Fruit fly (Drosophila melanogaster) whole organism, embryonic: ENCODE data around the gene CG14253.
A peak's percentile ranks its signal among the peaks of the same experiment; 100 is the strongest.

Experiments used
- Asciz ChIP-seq: fragments of 200-800 bp; sonication (Bioruptor generic); optimal IDR thresholded peaks from 2 replicates; lab custom pipeline; 2017; ENCODE audit warnings: missing biosample characterization, mild to moderate bottlenecking, missing genetic modification characterization, missing genetic modification reagents
- B-H1 ChIP-seq: fragments of 200-800 bp; sonication (Bioruptor generic); IDR thresholded peaks from 3 replicates; pipeline ENCODE4 v1.3.6; 2022; ENCODE audit warnings: missing biosample characterization, missing genetic modification characterization
- Bdp1 ChIP-seq: fragments of 200-800 bp; sonication (Bioruptor generic); optimal IDR thresholded peaks from 3 replicates; lab custom pipeline; 2016; ENCODE audit warnings: missing biosample characterization, missing genetic modification characterization
- CG10654 ChIP-seq: fragments of 200-800 bp; sonication (Bioruptor generic); optimal IDR thresholded peaks from 2 replicates; lab custom pipeline; 2016; ENCODE audit warnings: missing biosample characterization, missing genetic modification characterization
- CG10979 ChIP-seq: fragments of 200-800 bp; sonication (Bioruptor generic); optimal IDR thresholded peaks from 2 replicates; lab custom pipeline; 2018; ENCODE audit warnings: missing biosample characterization, mild to moderate bottlenecking, missing genetic modification characterization, moderate library complexity
- CG11504 ChIP-seq: fragments of 200-800 bp; sonication (Bioruptor generic); optimal IDR thresholded peaks from 3 replicates; lab custom pipeline; 2019; ENCODE audit warnings: missing biosample characterization, mild to moderate bottlenecking, missing genetic modification characterization, moderate library complexity
- CG11695 ChIP-seq: fragments of 200-800 bp; sonication (Bioruptor generic); IDR thresholded peaks from 3 replicates; pipeline ENCODE4 v1.3.6; 2022; ENCODE audit warnings: missing biosample characterization, missing genetic modification characterization
- CG1233 ChIP-seq: fragments of 200-800 bp; sonication (Bioruptor generic); optimal IDR thresholded peaks from 4 replicates; lab custom pipeline; 2018; ENCODE audit warnings: missing biosample characterization, mild to moderate bottlenecking, missing genetic modification characterization
- CG13296 ChIP-seq: fragments of 200-800 bp; sonication (Bioruptor generic); optimal IDR thresholded peaks from 3 replicates; lab custom pipeline; 2018; ENCODE audit warnings: missing biosample characterization, mild to moderate bottlenecking, missing genetic modification characterization
- CG17385 ChIP-seq: fragments of 200-800 bp; sonication (Bioruptor generic); optimal IDR thresholded peaks from 3 replicates; lab custom pipeline; 2018; ENCODE audit warnings: missing biosample characterization, mild to moderate bottlenecking, missing genetic modification characterization
- CG18476 ChIP-seq: fragments of 200-800 bp; sonication (Bioruptor generic); optimal IDR thresholded peaks from 2 replicates; lab custom pipeline; 2016; ENCODE audit warnings: missing biosample characterization, mild to moderate bottlenecking, missing genetic modification characterization
- CG2678 ChIP-seq: fragments of 200-800 bp; sonication (Bioruptor generic); optimal IDR thresholded peaks from 3 replicates; lab custom pipeline; 2019; ENCODE audit warnings: missing biosample characterization, mild to moderate bottlenecking, missing genetic modification characterization, moderate library complexity
- CG31441 ChIP-seq: fragments of 200-800 bp; sonication (Bioruptor generic); IDR thresholded peaks from 2 replicates; pipeline ENCODE4 v1.3.6; 2022; ENCODE audit warnings: missing biosample characterization, missing genetic modification characterization
- CG3281 ChIP-seq: fragments of 200-800 bp; sonication (Bioruptor generic); optimal IDR thresholded peaks from 3 replicates; lab custom pipeline; 2017; ENCODE audit warnings: missing biosample characterization, mild to moderate bottlenecking, missing genetic modification characterization
- CG34376 ChIP-seq: fragments of 200-800 bp; sonication (Bioruptor generic); optimal IDR thresholded peaks from 2 replicates; lab custom pipeline; 2018; ENCODE audit warnings: missing biosample characterization, mild to moderate bottlenecking, missing genetic modification characterization
- CG5180 ChIP-seq: fragments of 200-800 bp; sonication (Bioruptor generic); optimal IDR thresholded peaks from 3 replicates; lab custom pipeline; 2017; ENCODE audit warnings: missing biosample characterization, missing genetic modification characterization, mild to moderate bottlenecking, moderate library complexity, missing genetic modification reagents
- CG7963 ChIP-seq: fragments of 200-800 bp; sonication (Bioruptor generic); IDR thresholded peaks from 3 replicates; pipeline ENCODE4 v1.3.6; 2022; ENCODE audit warnings: missing biosample characterization, missing genetic modification characterization; ENCODE audit not compliant: partially characterized antibody
- CG9437 ChIP-seq: fragments of 200-800 bp; sonication (Bioruptor generic); optimal IDR thresholded peaks from 2 replicates; lab custom pipeline; 2018; ENCODE audit warnings: missing biosample characterization, mild to moderate bottlenecking, missing genetic modification characterization
- CG9876 ChIP-seq: fragments of 200-800 bp; sonication (Bioruptor generic); optimal IDR thresholded peaks from 2 replicates; lab custom pipeline; 2016; ENCODE audit warnings: missing biosample characterization, missing genetic modification characterization
- Camta ChIP-seq: fragments of 200-800 bp; sonication (Bioruptor generic); optimal IDR thresholded peaks from 2 replicates; lab custom pipeline; 2016; ENCODE audit warnings: missing biosample characterization, missing genetic modification characterization
- CoRest ChIP-seq: fragments of 200-800 bp; sonication (Bioruptor generic); optimal IDR thresholded peaks from 3 replicates; lab custom pipeline; 2018; ENCODE audit warnings: missing biosample characterization, mild to moderate bottlenecking, missing genetic modification characterization, moderate library complexity
- D19A ChIP-seq: fragments of 200-800 bp; optimal IDR thresholded peaks from 3 replicates; lab custom pipeline; 2019; ENCODE audit warnings: missing biosample characterization, mild to moderate bottlenecking, missing genetic modification characterization, moderate library complexity
- Dip2 ChIP-seq: fragments of 200-800 bp; sonication (Bioruptor generic); IDR thresholded peaks from 2 replicates; pipeline ENCODE4 v1.3.6; 2022; ENCODE audit warnings: missing biosample characterization, missing genetic modification characterization
- HmgZ ChIP-seq: fragments of 200-800 bp; sonication (Bioruptor generic); optimal IDR thresholded peaks from 2 replicates; lab custom pipeline; 2018; ENCODE audit warnings: missing biosample characterization, mild to moderate bottlenecking, missing genetic modification characterization
- Nf-YC ChIP-seq: fragments of 200-800 bp; optimal IDR thresholded peaks from 3 replicates; lab custom pipeline; 2019; ENCODE audit warnings: missing biosample characterization, mild to moderate bottlenecking, missing genetic modification characterization, moderate library complexity
- Oli ChIP-seq: fragments of 200-800 bp; sonication (Bioruptor generic); optimal IDR thresholded peaks from 2 replicates; lab custom pipeline; 2018; ENCODE audit warnings: missing biosample characterization, mild to moderate bottlenecking, missing genetic modification characterization, moderate library complexity
- Ptx1 ChIP-seq: fragments of 200-800 bp; sonication (Bioruptor generic); IDR thresholded peaks from 2 replicates; pipeline ENCODE4 v1.3.6; 2022; ENCODE audit warnings: missing biosample characterization, missing genetic modification characterization
- Xbp1 ChIP-seq: fragments of 200-800 bp; sonication (Bioruptor generic); optimal IDR thresholded peaks from 3 replicates; lab custom pipeline; 2016; ENCODE audit warnings: missing biosample characterization, mild to moderate bottlenecking, missing genetic modification characterization
- az2 ChIP-seq: fragments of 200-800 bp; sonication (Bioruptor generic); optimal IDR thresholded peaks from 3 replicates; lab custom pipeline; 2016; ENCODE audit warnings: missing biosample characterization, missing genetic modification characterization
- da ChIP-seq: fragments of 200-800 bp; sonication (Bioruptor generic); optimal IDR thresholded peaks from 2 replicates; lab custom pipeline; 2016; ENCODE audit warnings: missing biosample characterization, missing genetic modification characterization
- disco-r ChIP-seq: fragments of 200-800 bp; sonication (Bioruptor generic); optimal IDR thresholded peaks from 2 replicates; lab custom pipeline; 2016; ENCODE audit warnings: missing biosample characterization, missing genetic modification characterization
- dysf ChIP-seq: fragments of 200-800 bp; sonication (Bioruptor generic); IDR thresholded peaks from 3 replicates; pipeline ENCODE4 v1.3.6; 2022; ENCODE audit warnings: missing biosample characterization, missing genetic modification characterization
- ftz-f1 ChIP-seq: fragments of 200-800 bp; sonication (Bioruptor generic); optimal IDR thresholded peaks from 2 replicates; lab custom pipeline; 2016; ENCODE audit warnings: missing biosample characterization, missing genetic modification characterization
- hb ChIP-seq: fragments of 200-800 bp; sonication (Bioruptor generic); IDR thresholded peaks from 3 replicates; pipeline ENCODE4 v1.3.6; 2022; ENCODE audit warnings: missing biosample characterization, missing genetic modification characterization; ENCODE audit not compliant: partially characterized antibody
- lbe ChIP-seq: fragments of 200-800 bp; sonication (Bioruptor generic); optimal IDR thresholded peaks from 2 replicates; lab custom pipeline; 2016; ENCODE audit warnings: missing biosample characterization, mild to moderate bottlenecking, missing genetic modification characterization
- nau ChIP-seq: fragments of 200-800 bp; sonication (Bioruptor generic); optimal IDR thresholded peaks from 3 replicates; lab custom pipeline; 2017; ENCODE audit warnings: missing biosample characterization, mild to moderate bottlenecking, missing genetic modification characterization, missing genetic modification reagents
- nmo ChIP-seq: fragments of 200-800 bp; sonication (Bioruptor generic); optimal IDR thresholded peaks from 2 replicates; lab custom pipeline; 2018; ENCODE audit warnings: missing biosample characterization, mild to moderate bottlenecking, missing genetic modification characterization, moderate library complexity
- odd ChIP-seq: fragments of 200-800 bp; sonication (Bioruptor generic); optimal IDR thresholded peaks from 2 replicates; lab custom pipeline; 2017; ENCODE audit warnings: missing biosample characterization, mild to moderate bottlenecking, missing genetic modification characterization
- run ChIP-seq: fragments of 200-800 bp; sonication (Bioruptor generic); optimal IDR thresholded peaks from 3 replicates; lab custom pipeline; 2018; ENCODE audit warnings: missing biosample characterization, mild to moderate bottlenecking, missing genetic modification characterization
- sens ChIP-seq: fragments of 200-800 bp; sonication (Bioruptor generic); peaks from one replicate; lab custom pipeline; 2016; ENCODE audit warnings: missing biosample characterization, missing genetic modification characterization
- sisA ChIP-seq: fragments of 200-800 bp; sonication (Bioruptor generic); IDR thresholded peaks from 2 replicates; pipeline ENCODE4 v1.3.6; 2022; ENCODE audit warnings: missing biosample characterization, missing genetic modification characterization
- tin ChIP-seq: fragments of 200-800 bp; sonication (Bioruptor generic); optimal IDR thresholded peaks from 3 replicates; lab custom pipeline; 2016; ENCODE audit warnings: missing biosample characterization, missing genetic modification characterization
- ttk ChIP-seq: fragments of 200-800 bp; sonication (Bioruptor generic); IDR thresholded peaks from 2 replicates; pipeline ENCODE4 v2.1.2; 2022; ENCODE audit warnings: missing biosample characterization, missing genetic modification characterization

Gene CG14253

DNA sequence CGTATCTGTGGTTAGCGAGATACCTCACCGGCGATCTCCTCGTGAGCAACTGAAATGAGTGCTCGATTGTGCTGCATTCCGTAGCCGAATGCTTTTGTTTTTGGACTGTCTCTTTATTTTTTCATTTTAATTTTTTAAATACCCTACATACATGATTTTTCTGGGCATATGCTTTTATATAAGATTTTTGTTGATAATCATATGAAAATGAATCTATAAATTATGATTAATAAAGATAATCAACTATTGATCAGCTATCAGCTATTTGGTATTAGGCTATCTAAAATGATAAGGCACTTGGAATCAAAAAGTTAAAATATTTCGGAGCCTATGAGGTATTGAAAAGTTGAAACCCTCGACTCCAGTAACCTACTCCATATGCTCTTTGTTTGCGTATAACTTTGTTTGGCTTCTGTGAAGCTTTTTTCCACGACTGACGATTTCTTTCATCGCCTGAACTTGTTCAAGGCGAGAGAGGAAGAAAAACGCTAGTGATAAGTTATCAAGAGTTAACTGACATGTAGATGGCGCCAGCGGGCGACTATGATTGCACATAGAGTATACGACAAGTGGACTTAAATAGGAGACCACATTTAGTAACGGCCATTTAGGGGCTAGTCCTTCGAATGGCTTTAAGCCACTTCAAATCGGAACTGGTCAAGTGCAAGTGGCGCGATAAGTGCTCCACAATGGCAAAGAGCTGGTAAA lies 11.6 kb downstream of the CG14253 start, which contains the start of gene CG31076 (continued):
- TF ChIP-seq dysf (GFP tag; lab: Robert Waterston, UW) (peak; percentile 43; the same call in 1 of the 3 replicates), CG5180 (GFP tag; lab: Kevin White, UChicago) (peak; percentile 28), disco-r (GFP tag; lab: Kevin White, UChicago) (no peak), Nf-YC (tag; lab: Kevin White, UChicago) (peak; percentile 31), sisA (GFP tag; lab: Robert Waterston, UW) (peak; percentile 26; the same call in 1 of the 2 replicates), Oli (peak; percentile 34), Asciz (peak; percentile 14), da (GFP tag; lab: Kevin White, UChicago) (no peak), lbe (GFP tag; lab: Kevin White, UChicago) (peak; percentile 78), sens (peak; percentile 90), tin (GFP tag; lab: Kevin White, UChicago) (no peak), CG2678 (tag; lab: Kevin White, UChicago) (peak; percentile 70), Dip2 (GFP tag; lab: Robert Waterston, UW) (peak; percentile 88), run (tag; lab: Kevin White, UChicago) (peak; percentile 30), CG34376 (GFP tag; lab: Kevin White, UChicago) (peak; percentile 9), CG11695 (GFP tag; lab: Robert Waterston, UW) (0 out of 3 replicates have a peak, but pooled peaks have one; percentile 35), nau (peak; percentile 43), CG10654 (GFP tag; lab: Kevin White, UChicago) (no peak), D19A (tag; lab: Kevin White, UChicago) (peak; percentile 86), CG1233 (GFP tag; lab: Kevin White, UChicago) (no peak), Bdp1 (GFP tag; lab: Kevin White, UChicago) (no peak), Camta (GFP tag; lab: Kevin White, UChicago) (peak; percentile 14), CG9876 (GFP tag; lab: Kevin White, UChicago) (no peak), B-H1 (no peak), HmgZ (peak; percentile 6), CG9437 (GFP tag; lab: Kevin White, UChicago) (peak; percentile 14), odd (GFP tag; lab: Kevin White, UChicago) (peak; percentile 22), CG3281 (peak; percentile 14), CG10979 (tag; lab: Kevin White, UChicago) (peak; percentile 91), Xbp1 (GFP tag; lab: Kevin White, UChicago) (peak; percentile 11), ftz-f1 (peak; percentile 89), CG13296 (GFP tag; lab: Kevin White, UChicago) (peak; percentile 42), CG7963 (GFP tag; lab: Robert Waterston, UW) (no peak), CoRest (tag; lab: Kevin White, UChicago) (peak; percentile 35), nmo (peak; percentile 28), CG17385 (GFP tag; lab: Kevin White, UChicago) (peak; percentile 6), az2 (GFP tag; lab: Kevin White, UChicago) (peak; percentile 6), CG31441 (peak; percentile 48; the same call in 1 of the 2 replicates), CG18476 (GFP tag; lab: Kevin White, UChicago) (peak; percentile 10), ttk (0 out of 2 replicates have a peak, but pooled peaks have one; percentile 7), hb (no peak), Ptx1 (GFP tag; lab: Robert Waterston, UW) (peak; percentile 49), CG11504 (peak; percentile 64)
